Worm (Caenorhabditis elegans) whole organism, mixed stage, embryonic: ENCODE measurements around the gene col-125.

Source experiments
- elt-1 ChIP-seq: sonication (generic microtip); optimal IDR thresholded peaks from 2 replicates; lab custom pipeline; 2017; ENCODE audit warnings: missing genetic modification characterization, mild to moderate bottlenecking, missing compliant biosample characterization, antibody characterized with exemption, moderate library complexity, borderline replicate concordance; ENCODE audit not compliant: insufficient read depth
- flh-1 ChIP-seq: fragments of 200-800 bp; sonication (Bioruptor generic); optimal IDR thresholded peaks from 2 replicates; lab custom pipeline; 2018; ENCODE audit warnings: mild to moderate bottlenecking, missing genetic modification characterization, moderate library complexity, missing compliant biosample characterization
- lin-32 ChIP-seq: fragments of 200-800 bp; sonication (Bioruptor generic); optimal IDR thresholded peaks from 2 replicates; lab custom pipeline; 2018; ENCODE audit warnings: mild to moderate bottlenecking, missing genetic modification characterization, missing compliant biosample characterization
- lsy-2 ChIP-seq: fragments of 150-350 bp; optimal IDR thresholded peaks from 2 replicates; lab custom pipeline; 2014; ENCODE audit warnings: missing biosample characterization, missing genetic modification characterization
- nhr-12 ChIP-seq: fragments of 150-350 bp; optimal IDR thresholded peaks from 2 replicates; lab custom pipeline; 2014; ENCODE audit warnings: missing biosample characterization, missing genetic modification characterization
- nhr-28 ChIP-seq: fragments of 150-350 bp; optimal IDR thresholded peaks from 2 replicates; lab custom pipeline; 2014; ENCODE audit warnings: missing biosample characterization, missing genetic modification characterization
- nhr-76 ChIP-seq: sonication (generic microtip); optimal IDR thresholded peaks from 2 replicates; lab custom pipeline; 2017; ENCODE audit warnings: missing biosample characterization, missing genetic modification characterization
- sptf-1 ChIP-seq: sonication (generic microtip); optimal IDR thresholded peaks from 2 replicates; lab custom pipeline; 2017; ENCODE audit warnings: mild to moderate bottlenecking, missing genetic modification characterization, moderate library complexity, missing compliant biosample characterization

ce11 chrIV:11225206-11225605, at the start of gene col-125:
- TF ChIP-seq nhr-12 (tag; lab: Kevin White, UChicago) (no peak), lin-32 (GFP tag; lab: Kevin White, UChicago) (no peak), sptf-1 (tag; lab: Kevin White, UChicago) (no peak), nhr-28 (tag; lab: Kevin White, UChicago) (no peak), lsy-2 (tag; lab: Kevin White, UChicago) (no peak), flh-1 (GFP tag; lab: Kevin White, UChicago) (no peak), nhr-76 (tag; lab: Kevin White, UChicago) (no peak), elt-1 (no peak)
